Worm (Caenorhabditis elegans) whole organism, mixed stage, embryonic: ENCODE measurements around the gene F10E9.11.

Source experiments
- blmp-1 ChIP-seq: fragments of 150-350 bp; optimal IDR thresholded peaks from 2 replicates; lab custom pipeline; 2014; ENCODE audit warnings: missing biosample characterization, missing genetic modification characterization
- nhr-237 ChIP-seq: fragments of 150-350 bp; optimal IDR thresholded peaks from 2 replicates; lab custom pipeline; 2014; ENCODE audit warnings: missing biosample characterization, missing genetic modification characterization
- sptf-1 ChIP-seq: sonication (generic microtip); optimal IDR thresholded peaks from 2 replicates; lab custom pipeline; 2017; ENCODE audit warnings: mild to moderate bottlenecking, missing genetic modification characterization, moderate library complexity, missing compliant biosample characterization
- unc-62 ChIP-seq: fragments of 150-350 bp; optimal IDR thresholded peaks from 2 replicates; lab custom pipeline; 2014; ENCODE audit warnings: missing biosample characterization, missing genetic modification reagents, missing genetic modification characterization
- ztf-11 ChIP-seq: fragments of 150-350 bp; optimal IDR thresholded peaks from 2 replicates; lab custom pipeline; 2014; ENCODE audit warnings: missing biosample characterization, missing genetic modification characterization

DNA sequence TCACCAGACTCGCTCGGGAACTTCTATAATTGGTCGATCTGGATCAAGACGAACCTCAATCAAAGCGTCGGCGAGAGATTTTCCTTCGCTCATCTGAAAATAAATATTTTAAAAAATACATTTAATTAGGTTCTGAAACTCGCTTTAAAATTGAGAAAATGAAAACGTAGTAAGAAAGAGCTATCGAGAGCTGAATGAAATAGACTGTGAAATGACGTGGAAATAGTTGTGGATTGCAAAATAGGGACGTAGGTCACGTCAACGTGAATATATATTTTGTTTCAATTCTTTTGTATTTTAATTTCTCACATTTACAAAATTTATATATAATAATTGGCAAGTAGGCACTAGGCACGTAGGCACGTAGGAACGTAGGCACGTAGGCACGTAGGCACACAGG, 15.4 kb upstream of the F10E9.11 start, which contains the start of gene ZC262.4:
- no peak for TF ChIP-seq sptf-1 (tag; lab: Kevin White, UChicago)
- TF ChIP-seq ztf-11 = no peak
- no peak for TF ChIP-seq blmp-1 (tag; lab: Kevin White, UChicago)
- no peak for TF ChIP-seq unc-62 (GFP tag; lab: Kevin White, UChicago)
- no peak for TF ChIP-seq nhr-237
